Worm (Caenorhabditis elegans) whole organism, young adult: ENCODE results near the gene C44B7.7.
A peak's percentile ranks its signal among the peaks of the same experiment; 100 is the strongest.

Experiments used
- B0019.2 ChIP-seq: fragments of 200-800 bp; sonication (Bioruptor generic); conservative IDR thresholded peaks from 2 replicates; pipeline ENCODE4 v1.3.6; 2022; ENCODE audit warnings: missing genetic modification reagents, missing genetic modification characterization, missing compliant biosample characterization
- B0035.1 ChIP-seq: sonication (generic microtip); optimal IDR thresholded peaks from 2 replicates; lab custom pipeline; 2016; ENCODE audit warnings: missing genetic modification characterization, mild to moderate bottlenecking, missing compliant biosample characterization, missing genotype, missing genetic modification reagents
- F22D6.2 ChIP-seq: sonication (generic microtip); optimal IDR thresholded peaks from 2 replicates; lab custom pipeline; 2016; ENCODE audit warnings: mild to moderate bottlenecking, missing genetic modification characterization, missing compliant biosample characterization
- F33H1.4 ChIP-seq: fragments of 200-800 bp; sonication (Bioruptor generic); IDR thresholded peaks from 2 replicates; pipeline ENCODE4 v1.3.6; 2022; ENCODE audit warnings: missing genetic modification reagents, missing genetic modification characterization, missing compliant biosample characterization
- F37B4.10 ChIP-seq: fragments of 200-800 bp; sonication (Bioruptor generic); IDR thresholded peaks from 2 replicates; pipeline ENCODE4 v1.3.6; 2022; ENCODE audit warnings: missing genetic modification characterization, missing compliant biosample characterization
- F39B2.1 ChIP-seq: fragments of 200-800 bp; sonication (Bioruptor generic); IDR thresholded peaks from 2 replicates; pipeline ENCODE4 v1.3.6; 2022; ENCODE audit warnings: missing genetic modification reagents, missing genetic modification characterization, missing compliant biosample characterization
- F49E8.2 ChIP-seq: sonication (generic microtip); optimal IDR thresholded peaks from 3 replicates; lab custom pipeline; 2017; ENCODE audit warnings: missing genetic modification characterization, mild to moderate bottlenecking, missing compliant biosample characterization, antibody characterized with exemption, moderate library complexity; ENCODE audit not compliant: insufficient read depth
- F57A8.1 ChIP-seq: fragments of 200-800 bp; sonication (Bioruptor generic); optimal IDR thresholded peaks from 2 replicates; lab custom pipeline; 2018; ENCODE audit warnings: mild to moderate bottlenecking, missing genetic modification characterization, moderate library complexity, missing compliant biosample characterization
- Y53G8AR.9 ChIP-seq: fragments of 200-800 bp; sonication (Bioruptor generic); conservative IDR thresholded peaks from 2 replicates; pipeline ENCODE4 v1.3.6; 2022; ENCODE audit warnings: missing genetic modification reagents, missing genetic modification characterization, missing compliant biosample characterization
- Y79H2A.3 ChIP-seq: fragments of 200-800 bp; sonication (Bioruptor generic); conservative IDR thresholded peaks from 2 replicates; pipeline ENCODE4 v1.3.6; 2022; ENCODE audit warnings: missing genetic modification reagents, missing genetic modification characterization, missing compliant biosample characterization
- ama-1 ChIP-seq, 3 experiments: fragments of 150-350 bp in 1 of 3; sonication (generic microtip) in 2 of 3; optimal IDR thresholded peaks; 2 replicates each; lab custom pipeline; 2014 to 2018; ENCODE audit warnings: missing biosample characterization in 2 of 3, missing genetic modification characterization in 2 of 3, missing genetic modification reagents in 2 of 3
- aptf-2 ChIP-seq: fragments of 200-800 bp; sonication (Bioruptor generic); conservative IDR thresholded peaks from 2 replicates; pipeline ENCODE4 v1.3.6; 2022; ENCODE audit warnings: missing genetic modification reagents, missing genetic modification characterization, missing compliant biosample characterization
- aptf-3 ChIP-seq: fragments of 200-800 bp; sonication (Bioruptor generic); IDR thresholded peaks from 2 replicates; pipeline ENCODE4 v1.3.6; 2022; ENCODE audit warnings: missing genetic modification characterization, missing compliant biosample characterization
- atf-7 ChIP-seq: sonication (generic microtip); optimal IDR thresholded peaks from 2 replicates; lab custom pipeline; 2017; ENCODE audit warnings: mild to moderate bottlenecking, missing genetic modification characterization, missing compliant biosample characterization
- bed-2 ChIP-seq: fragments of 200-800 bp; sonication (Bioruptor generic); IDR thresholded peaks from 2 replicates; pipeline ENCODE4 v1.3.6; 2022; ENCODE audit warnings: missing genetic modification reagents, missing genetic modification characterization, missing compliant biosample characterization
- cebp-1 ChIP-seq, 2 experiments: fragments of 200-800 bp in 1 of 2; sonication (Bioruptor generic) in 1 of 2; sonication (generic microtip) in 1 of 2; IDR thresholded peaks in 1 of 2; optimal IDR thresholded peaks in 1 of 2; 2 replicates each; pipeline versions ENCODE4 v1.3.6 to Lab custom; 2017 to 2022; ENCODE audit warnings: missing compliant biosample characterization in 2 of 2, missing genetic modification characterization in 2 of 2, mild to moderate bottlenecking in 1 of 2, missing genetic modification reagents in 1 of 2, moderate library complexity in 1 of 2
- ceh-100 ChIP-seq: fragments of 200-800 bp; sonication (Bioruptor generic); IDR thresholded peaks from 2 replicates; pipeline ENCODE4 v1.3.6; 2022; ENCODE audit warnings: missing genetic modification reagents, missing genetic modification characterization, missing compliant biosample characterization
- ceh-40 ChIP-seq: fragments of 200-800 bp; sonication (Bioruptor generic); IDR thresholded peaks from 2 replicates; pipeline ENCODE4 v1.3.6; 2022; ENCODE audit warnings: missing genetic modification characterization, missing compliant biosample characterization
- ceh-58 ChIP-seq: fragments of 200-800 bp; sonication (Bioruptor generic); IDR thresholded peaks from 2 replicates; pipeline ENCODE4 v1.3.6; 2022; ENCODE audit warnings: missing genetic modification characterization, missing compliant biosample characterization
- ceh-79 ChIP-seq: sonication (generic microtip); optimal IDR thresholded peaks from 2 replicates; lab custom pipeline; 2017; ENCODE audit warnings: mild to moderate bottlenecking, missing genetic modification characterization, missing compliant biosample characterization
- die-1 ChIP-seq: sonication (generic microtip); optimal IDR thresholded peaks from 2 replicates; lab custom pipeline; 2016; ENCODE audit warnings: missing genotype, mild to moderate bottlenecking, missing genetic modification characterization, missing compliant biosample characterization
- dpl-1 ChIP-seq: fragments of 150-350 bp; optimal IDR thresholded peaks from 2 replicates; lab custom pipeline; 2014; ENCODE audit warnings: missing biosample characterization, missing genetic modification reagents, missing genetic modification characterization
- efl-1 ChIP-seq: fragments of 150-350 bp; optimal IDR thresholded peaks from 2 replicates; lab custom pipeline; 2014; ENCODE audit warnings: missing biosample characterization, missing genetic modification reagents, missing genetic modification characterization
- fkh-3 ChIP-seq: sonication (generic microtip); optimal IDR thresholded peaks from 2 replicates; lab custom pipeline; 2016; ENCODE audit warnings: mild to moderate bottlenecking, missing genetic modification characterization, missing compliant biosample characterization
- him-1 ChIP-seq: sonication (generic microtip); optimal IDR thresholded peaks from 2 replicates; lab custom pipeline; 2016; ENCODE audit warnings: missing genotype, missing genetic modification reagents, missing genetic modification characterization, missing compliant biosample characterization
- hrde-1 ChIP-seq: sonication (generic microtip); optimal IDR thresholded peaks from 2 replicates; lab custom pipeline; 2016; ENCODE audit warnings: missing genetic modification characterization, mild to moderate bottlenecking, missing compliant biosample characterization, moderate library complexity, missing genotype, missing genetic modification reagents, borderline replicate concordance
- lin-26 ChIP-seq: fragments of 200-800 bp; sonication (Bioruptor generic); IDR thresholded peaks from 2 replicates; pipeline ENCODE4 v1.3.6; 2022; ENCODE audit warnings: missing genetic modification reagents, missing genetic modification characterization, missing compliant biosample characterization
- lin-40 ChIP-seq: sonication (generic microtip); optimal IDR thresholded peaks from 2 replicates; lab custom pipeline; 2016; ENCODE audit warnings: missing genetic modification characterization, mild to moderate bottlenecking, missing compliant biosample characterization, missing genotype, missing genetic modification reagents
- lir-1 ChIP-seq: fragments of 200-800 bp; sonication (Bioruptor generic); conservative IDR thresholded peaks from 2 replicates; pipeline ENCODE4 v1.3.6; 2022; ENCODE audit warnings: missing genetic modification reagents, missing genetic modification characterization, missing compliant biosample characterization
- lsy-27 ChIP-seq: sonication (generic microtip); optimal IDR thresholded peaks from 2 replicates; lab custom pipeline; 2017; ENCODE audit warnings: missing genetic modification characterization, mild to moderate bottlenecking, missing compliant biosample characterization, antibody characterized with exemption, missing genotype, borderline replicate concordance; ENCODE audit not compliant: insufficient read depth
- madf-10 ChIP-seq: sonication (generic microtip); optimal IDR thresholded peaks from 2 replicates; lab custom pipeline; 2016; ENCODE audit warnings: mild to moderate bottlenecking, missing genetic modification characterization, missing compliant biosample characterization
- madf-3 ChIP-seq: fragments of 200-800 bp; sonication (Bioruptor generic); IDR thresholded peaks from 2 replicates; pipeline ENCODE4 v1.3.6; 2022; ENCODE audit warnings: missing genetic modification reagents, missing genetic modification characterization, missing compliant biosample characterization
- madf-6 ChIP-seq: fragments of 200-800 bp; sonication (Bioruptor generic); IDR thresholded peaks from 2 replicates; pipeline ENCODE4 v1.3.6; 2022; ENCODE audit warnings: missing genetic modification reagents, missing genetic modification characterization, missing compliant biosample characterization
- madf-8 ChIP-seq: fragments of 200-800 bp; sonication (Bioruptor generic); conservative IDR thresholded peaks from 2 replicates; pipeline ENCODE4 v1.3.6; 2022; ENCODE audit warnings: missing genetic modification reagents, missing genetic modification characterization, missing compliant biosample characterization
- mcd-1 ChIP-seq: fragments of 200-800 bp; sonication (Bioruptor generic); IDR thresholded peaks from 2 replicates; pipeline ENCODE4 v1.3.6; 2022; ENCODE audit warnings: missing genetic modification reagents, missing genetic modification characterization, missing compliant biosample characterization
- nfya-2 ChIP-seq: fragments of 200-800 bp; sonication (Bioruptor generic); IDR thresholded peaks from 2 replicates; pipeline ENCODE4 v1.3.6; 2022; ENCODE audit warnings: missing genetic modification reagents, missing genetic modification characterization, missing compliant biosample characterization
- pbrm-1 ChIP-seq: fragments of 200-800 bp; sonication (Bioruptor generic); IDR thresholded peaks from 2 replicates; pipeline ENCODE4 v1.3.6; 2022; ENCODE audit warnings: missing genetic modification reagents, missing genetic modification characterization, missing compliant biosample characterization
- rec-8 ChIP-seq, 2 experiments: sonication (generic microtip); optimal IDR thresholded peaks; 2 replicates each; lab custom pipeline; 2016; ENCODE audit warnings: mild to moderate bottlenecking in 2 of 2, missing genetic modification characterization in 2 of 2, missing genetic modification reagents in 2 of 2, missing genotype in 2 of 2, missing biosample characterization in 1 of 2, missing compliant biosample characterization in 1 of 2, moderate library complexity in 1 of 2
- repo-1 ChIP-seq: sonication (generic microtip); optimal IDR thresholded peaks from 2 replicates; lab custom pipeline; 2017; ENCODE audit warnings: mild to moderate bottlenecking, missing genetic modification characterization, missing compliant biosample characterization
- sdz-38 ChIP-seq: sonication (generic microtip); optimal IDR thresholded peaks from 2 replicates; lab custom pipeline; 2016; ENCODE audit warnings: missing genotype, missing genetic modification characterization, missing compliant biosample characterization
- somi-1 ChIP-seq: fragments of 200-800 bp; sonication (Bioruptor generic); optimal IDR thresholded peaks from 2 replicates; lab custom pipeline; 2018; ENCODE audit warnings: mild to moderate bottlenecking, missing genetic modification characterization, missing compliant biosample characterization
- xnd-1 ChIP-seq: sonication (generic microtip); optimal IDR thresholded peaks from 2 replicates; lab custom pipeline; 2016; ENCODE audit warnings: missing genotype, missing genetic modification reagents, missing genetic modification characterization, missing compliant biosample characterization
- zfh-2 ChIP-seq: fragments of 200-800 bp; sonication (Bioruptor generic); conservative IDR thresholded peaks from 2 replicates; pipeline ENCODE4 v1.3.6; 2022; ENCODE audit warnings: missing genetic modification reagents, missing genetic modification characterization, missing compliant biosample characterization
- ztf-3 ChIP-seq: fragments of 200-800 bp; sonication (Bioruptor generic); optimal IDR thresholded peaks from 2 replicates; lab custom pipeline; 2018; ENCODE audit warnings: mild to moderate bottlenecking, missing genetic modification characterization, missing compliant biosample characterization

Gene C44B7.7

ce11 chrII:6870803-6871202, 9.2 kb downstream of the C44B7.7 start, which contains the start of gene clhm-1:
Gene clhm-1 (minus strand): TSS chrII:6871009.
- TF ChIP-seq him-1 (no peak), F33H1.4 (no peak), die-1 (tag; lab: Kevin White, UChicago) (no peak), B0035.1 (no peak), bed-2 (GFP tag; lab: Robert Waterston, UW) (no peak), cebp-1 (GFP tag; IDR thresholded peaks at IDR 0.05; lab: Robert Waterston, UW) (no peak), cebp-1 (tag; optimal IDR thresholded peaks at IDR 0.05; lab: Kevin White, UChicago) (no peak), fkh-3 (tag; lab: Kevin White, UChicago) (no peak), ztf-3 (GFP tag; lab: Kevin White, UChicago) (no peak), Y53G8AR.9 (GFP tag; lab: Robert Waterston, UW) (no peak), F37B4.10 (no peak), lsy-27 (tag; lab: Kevin White, UChicago) (no peak), atf-7 (tag; lab: Kevin White, UChicago) (no peak), F22D6.2 (tag; lab: Kevin White, UChicago) (no peak), F49E8.2 (tag; lab: Kevin White, UChicago) (no peak)

ce11 chrII:6863652-6864051, 16.3 kb downstream of the C44B7.7 start, which contains the start of gene aff-1:
Gene aff-1 (minus strand): TSS chrII:6863752.
- no peak for TF ChIP-seq hrde-1
- TF ChIP-seq F39B2.1 = no peak
- no peak for TF ChIP-seq dpl-1 (GFP tag; lab: Kevin White, UChicago)
- TF ChIP-seq repo-1 (tag; lab: Kevin White, UChicago) = no peak
- no peak for TF ChIP-seq fkh-3 (tag; lab: Kevin White, UChicago)
- no peak for TF ChIP-seq B0035.1
- TF ChIP-seq him-1 = no peak
- TF ChIP-seq aptf-3 (GFP tag; lab: Robert Waterston, UW) = no peak
- TF ChIP-seq ceh-100 (GFP tag; lab: Robert Waterston, UW) = no peak
- TF ChIP-seq madf-10 (tag; lab: Kevin White, UChicago) = no peak
- no peak for TF ChIP-seq bed-2 (GFP tag; lab: Robert Waterston, UW)
- no peak for TF ChIP-seq ceh-40 (GFP tag; lab: Robert Waterston, UW)
- TF ChIP-seq cebp-1 (GFP tag; IDR thresholded peaks at IDR 0.05; lab: Robert Waterston, UW) = no peak
- TF ChIP-seq cebp-1 (tag; optimal IDR thresholded peaks at IDR 0.05; lab: Kevin White, UChicago) = no peak
- TF ChIP-seq Y79H2A.3 (GFP tag; lab: Robert Waterston, UW) = no peak
- no peak for TF ChIP-seq B0019.2
- TF ChIP-seq ztf-3 (GFP tag; lab: Kevin White, UChicago) = no peak
- TF ChIP-seq zfh-2 (GFP tag; lab: Robert Waterston, UW) = no peak
- TF ChIP-seq sdz-38 (tag; lab: Kevin White, UChicago) = no peak
- TF ChIP-seq atf-7 (tag; lab: Kevin White, UChicago) = no peak
- no peak for TF ChIP-seq mcd-1
- TF ChIP-seq, all 124 proteins: peak for 0

ce11 chrII:6860043-6860442, 19.9 kb downstream of the C44B7.7 start:
- TF ChIP-seq mcd-1 (no peak), ama-1 (optimal IDR thresholded peaks at IDR 0.05; lab: Kevin White, UChicago) (no peak), ama-1 (GFP tag; optimal IDR thresholded peaks at IDR 0.05; lab: Kevin White, UChicago) (no peak), ceh-79 (no peak), somi-1 (GFP tag; lab: Kevin White, UChicago) (no peak), dpl-1 (GFP tag; lab: Kevin White, UChicago) (no peak), lir-1 (GFP tag; lab: Robert Waterston, UW) (no peak), die-1 (tag; lab: Kevin White, UChicago) (no peak), pbrm-1 (GFP tag; lab: Robert Waterston, UW) (no peak), nfya-2 (no peak), ceh-58 (no peak), F33H1.4 (peak; percentile 82), madf-3 (GFP tag; lab: Robert Waterston, UW) (no peak), efl-1 (GFP tag; lab: Kevin White, UChicago) (peak; percentile 15), xnd-1 (tag; lab: Kevin White, UChicago) (peak; percentile 75), lin-26 (no peak), madf-8 (GFP tag; lab: Robert Waterston, UW) (peak; percentile 82), aptf-2 (GFP tag; lab: Robert Waterston, UW) (no peak), aptf-3 (GFP tag; lab: Robert Waterston, UW) (no peak), madf-6 (GFP tag; lab: Robert Waterston, UW) (peak; percentile 91), F22D6.2 (tag; lab: Kevin White, UChicago) (no peak), lin-40 (tag; lab: Kevin White, UChicago) (no peak), rec-8 (tag; optimal IDR thresholded peaks at IDR 0.05; lab: Kevin White, UChicago) (no peak), F57A8.1 (GFP tag; lab: Kevin White, UChicago) (no peak)
